Fruit fly (Drosophila melanogaster) whole organism, embryonic: ENCODE data around the gene Papss.
A peak's percentile ranks its signal among the peaks of the same experiment; 100 is the strongest.

ENCODE experiments used
- Ada2b ChIP-seq: fragments of 200-800 bp; sonication (Bioruptor generic); IDR thresholded peaks from 2 replicates; pipeline ENCODE4 v1.3.6; 2022; ENCODE audit warnings: missing biosample characterization, missing genetic modification characterization
- Antp ChIP-seq: fragments of 200-800 bp; sonication (Bioruptor generic); optimal IDR thresholded peaks from 3 replicates; lab custom pipeline; 2016; ENCODE audit warnings: missing biosample characterization, missing genetic modification characterization
- Awh ChIP-seq: fragments of 200-800 bp; sonication (Bioruptor generic); IDR thresholded peaks from 2 replicates; pipeline ENCODE4, ENCODE4 v1.3.6; 2022; ENCODE audit warnings: missing biosample characterization, missing genetic modification characterization
- CG11085 ChIP-seq: fragments of 200-800 bp; sonication (Bioruptor generic); IDR thresholded peaks from 2 replicates; pipeline ENCODE4 v1.3.6; 2022; ENCODE audit warnings: missing biosample characterization, missing genetic modification characterization
- CG11695 ChIP-seq: fragments of 200-800 bp; sonication (Bioruptor generic); IDR thresholded peaks from 3 replicates; pipeline ENCODE4 v1.3.6; 2022; ENCODE audit warnings: missing biosample characterization, missing genetic modification characterization
- CG12155 ChIP-seq: fragments of 200-800 bp; sonication (Bioruptor generic); optimal IDR thresholded peaks from 3 replicates; lab custom pipeline; 2016; ENCODE audit warnings: missing biosample characterization, missing genetic modification characterization
- CG15601 ChIP-seq: fragments of 200-800 bp; sonication (Bioruptor generic); optimal IDR thresholded peaks from 3 replicates; lab custom pipeline; 2019; ENCODE audit warnings: missing biosample characterization, mild to moderate bottlenecking, missing genetic modification characterization, moderate library complexity
- CG16813 ChIP-seq: fragments of 200-800 bp; sonication (Bioruptor generic); IDR thresholded peaks from 3 replicates; pipeline ENCODE4 v1.3.6; 2022; ENCODE audit warnings: missing biosample characterization, missing genetic modification characterization; ENCODE audit not compliant: partially characterized antibody
- CG16863 ChIP-seq: fragments of 200-800 bp; sonication (Bioruptor generic); optimal IDR thresholded peaks from 3 replicates; lab custom pipeline; 2016; ENCODE audit warnings: missing biosample characterization, missing genetic modification characterization
- CG17361 ChIP-seq: fragments of 200-800 bp; sonication (Bioruptor generic); IDR thresholded peaks from 3 replicates; pipeline ENCODE4 v1.3.6; 2022; ENCODE audit warnings: missing biosample characterization, missing genetic modification characterization
- CG32767 ChIP-seq: fragments of 200-800 bp; sonication (Bioruptor generic); IDR thresholded peaks from 2 replicates; pipeline ENCODE4 v1.3.6; 2022; ENCODE audit warnings: missing biosample characterization, missing genetic modification characterization
- CG33213 ChIP-seq: fragments of 200-800 bp; sonication (Bioruptor generic); optimal IDR thresholded peaks from 3 replicates; lab custom pipeline; 2016; ENCODE audit warnings: missing biosample characterization, missing genetic modification characterization
- CG4282 ChIP-seq: fragments of 200-800 bp; sonication (Bioruptor generic); optimal IDR thresholded peaks from 2 replicates; lab custom pipeline; 2016; ENCODE audit warnings: missing biosample characterization, missing genetic modification characterization
- CG4424 ChIP-seq: fragments of 200-800 bp; sonication (Bioruptor generic); optimal IDR thresholded peaks from 3 replicates; lab custom pipeline; 2016; ENCODE audit warnings: missing biosample characterization, missing genetic modification characterization
- CG4617 ChIP-seq: fragments of 200-800 bp; sonication (Bioruptor generic); optimal IDR thresholded peaks from 3 replicates; lab custom pipeline; 2016; ENCODE audit warnings: missing biosample characterization, missing genetic modification characterization, borderline replicate concordance
- CG4854 ChIP-seq: fragments of 200-800 bp; sonication (Bioruptor generic); optimal IDR thresholded peaks from 2 replicates; lab custom pipeline; 2016; ENCODE audit warnings: missing biosample characterization, missing genetic modification characterization, inconsistent platforms
- CG8478 ChIP-seq: fragments of >200 bp; optimal IDR thresholded peaks from 2 replicates; lab custom pipeline; 2018
- CG8924 ChIP-seq: fragments of 200-800 bp; optimal IDR thresholded peaks from 3 replicates; lab custom pipeline; 2019; ENCODE audit warnings: missing biosample characterization, mild to moderate bottlenecking, missing genetic modification characterization, moderate library complexity
- CG9817 ChIP-seq: fragments of 200-800 bp; sonication (Bioruptor generic); optimal IDR thresholded peaks from 2 replicates; lab custom pipeline; 2018; ENCODE audit warnings: missing biosample characterization, mild to moderate bottlenecking, missing genetic modification characterization, moderate library complexity
- Chrac-16 ChIP-seq: fragments of 200-800 bp; sonication (Bioruptor generic); optimal IDR thresholded peaks from 3 replicates; lab custom pipeline; 2016; ENCODE audit warnings: missing biosample characterization, missing genetic modification characterization
- CoRest ChIP-seq: fragments of 200-800 bp; sonication (Bioruptor generic); optimal IDR thresholded peaks from 3 replicates; lab custom pipeline; 2018; ENCODE audit warnings: missing biosample characterization, mild to moderate bottlenecking, missing genetic modification characterization, moderate library complexity
- D19A ChIP-seq: fragments of 200-800 bp; optimal IDR thresholded peaks from 3 replicates; lab custom pipeline; 2019; ENCODE audit warnings: missing biosample characterization, mild to moderate bottlenecking, missing genetic modification characterization, moderate library complexity
- Dip3 ChIP-seq: fragments of 200-800 bp; sonication (Bioruptor generic); optimal IDR thresholded peaks from 3 replicates; lab custom pipeline; 2016; ENCODE audit warnings: missing biosample characterization, missing genetic modification characterization
- ERR ChIP-seq: fragments of 200-800 bp; sonication (Bioruptor generic); optimal IDR thresholded peaks from 2 replicates; lab custom pipeline; 2016; ENCODE audit warnings: missing biosample characterization, missing genetic modification characterization
- H2.0 ChIP-seq: fragments of 200-800 bp; sonication (Bioruptor generic); IDR thresholded peaks from 2 replicates; pipeline ENCODE4 v1.3.6; 2022; ENCODE audit warnings: missing biosample characterization, missing genetic modification characterization
- Lpt ChIP-seq: fragments of >200 bp; optimal IDR thresholded peaks from 2 replicates; lab custom pipeline; 2018; ENCODE audit warnings: missing biosample characterization, missing genetic modification characterization
- Myb ChIP-seq: fragments of 200-800 bp; sonication (Bioruptor generic); optimal IDR thresholded peaks from 2 replicates; lab custom pipeline; 2016; ENCODE audit warnings: missing biosample characterization, missing genetic modification characterization
- Nf-YB ChIP-seq: fragments of 200-800 bp; sonication (Bioruptor generic); optimal IDR thresholded peaks from 3 replicates; lab custom pipeline; 2019; ENCODE audit warnings: missing biosample characterization, mild to moderate bottlenecking, missing genetic modification characterization, moderate library complexity
- Side ChIP-seq: fragments of 200-800 bp; sonication (Bioruptor generic); optimal IDR thresholded peaks from 2 replicates; lab custom pipeline; 2016; ENCODE audit warnings: missing biosample characterization, missing genetic modification characterization
- Sox102F ChIP-seq: fragments of 200-800 bp; sonication (Bioruptor generic); optimal IDR thresholded peaks from 2 replicates; lab custom pipeline; 2018; ENCODE audit warnings: missing biosample characterization, mild to moderate bottlenecking, missing genetic modification characterization, moderate library complexity
- Ssrp ChIP-seq: fragments of 200-800 bp; sonication (Bioruptor generic); optimal IDR thresholded peaks from 2 replicates; lab custom pipeline; 2018; ENCODE audit warnings: missing biosample characterization, mild to moderate bottlenecking, missing genetic modification characterization, moderate library complexity
- Taf1 ChIP-seq: fragments of 200-800 bp; sonication (Bioruptor generic); IDR thresholded peaks from 2 replicates; pipeline ENCODE4 v1.3.6; 2022; ENCODE audit warnings: missing biosample characterization, missing genetic modification characterization
- ase ChIP-seq: fragments of 200-800 bp; sonication (Bioruptor generic); IDR thresholded peaks from 3 replicates; pipeline ENCODE4 v1.3.6; 2022; ENCODE audit warnings: missing biosample characterization, missing genetic modification characterization
- bbx ChIP-seq: fragments of 200-800 bp; sonication (Bioruptor generic); IDR thresholded peaks from 2 replicates; pipeline ENCODE4 v1.3.6; 2022; ENCODE audit warnings: missing biosample characterization, missing genetic modification characterization; ENCODE audit not compliant: partially characterized antibody
- fd64A ChIP-seq: fragments of 200-800 bp; sonication (Bioruptor generic); optimal IDR thresholded peaks from 3 replicates; lab custom pipeline; 2018; ENCODE audit warnings: missing biosample characterization, mild to moderate bottlenecking, missing genetic modification characterization
- inv ChIP-seq: fragments of 200-800 bp; sonication (Bioruptor generic); IDR thresholded peaks from 2 replicates; pipeline ENCODE4 v1.3.6; 2022; ENCODE audit warnings: missing biosample characterization, missing genetic modification characterization; ENCODE audit not compliant: partially characterized antibody
- lilli ChIP-seq: fragments of 200-800 bp; sonication (Bioruptor generic); optimal IDR thresholded peaks from 3 replicates; lab custom pipeline; 2016; ENCODE audit warnings: missing biosample characterization, missing genetic modification characterization
- mld ChIP-seq: fragments of 200-800 bp; sonication (Bioruptor generic); IDR thresholded peaks from 3 replicates; pipeline ENCODE4 v1.3.6; 2022; ENCODE audit warnings: missing biosample characterization, missing genetic modification characterization; ENCODE audit not compliant: partially characterized antibody
- run ChIP-seq: fragments of 200-800 bp; sonication (Bioruptor generic); optimal IDR thresholded peaks from 3 replicates; lab custom pipeline; 2018; ENCODE audit warnings: missing biosample characterization, mild to moderate bottlenecking, missing genetic modification characterization
- schlank ChIP-seq: fragments of 200-800 bp; sonication (Bioruptor generic); optimal IDR thresholded peaks from 2 replicates; lab custom pipeline; 2018; ENCODE audit warnings: missing biosample characterization, mild to moderate bottlenecking, missing genetic modification characterization
- sima ChIP-seq: fragments of 200-800 bp; sonication (Bioruptor generic); optimal IDR thresholded peaks from 2 replicates; lab custom pipeline; 2016; ENCODE audit warnings: missing biosample characterization, missing genetic modification characterization
- sug ChIP-seq: fragments of 200-800 bp; optimal IDR thresholded peaks from 2 replicates; lab custom pipeline; 2019; ENCODE audit warnings: missing biosample characterization, mild to moderate bottlenecking, missing genetic modification characterization, moderate library complexity
- tgo ChIP-seq: fragments of 200-800 bp; sonication (Bioruptor generic); IDR thresholded peaks from 3 replicates; pipeline ENCODE4 v1.3.6; 2022; ENCODE audit warnings: missing biosample characterization, missing genetic modification characterization
- trh ChIP-seq: fragments of 200-800 bp; sonication (Bioruptor generic); optimal IDR thresholded peaks from 2 replicates; lab custom pipeline; 2016; ENCODE audit warnings: missing biosample characterization, missing genetic modification characterization
- ttk ChIP-seq: fragments of 200-800 bp; sonication (Bioruptor generic); IDR thresholded peaks from 2 replicates; pipeline ENCODE4 v2.1.2; 2022; ENCODE audit warnings: missing biosample characterization, missing genetic modification characterization
- vfl ChIP-seq: fragments of 200-800 bp; sonication (Bioruptor generic); optimal IDR thresholded peaks from 2 replicates; lab custom pipeline; 2016; ENCODE audit warnings: missing biosample characterization, missing genetic modification characterization
- wek ChIP-seq: fragments of 200-800 bp; sonication (Bioruptor generic); optimal IDR thresholded peaks from 3 replicates; lab custom pipeline; 2018; ENCODE audit warnings: missing biosample characterization, mild to moderate bottlenecking, missing genetic modification characterization, moderate library complexity
- yki ChIP-seq: fragments of >200 bp; optimal IDR thresholded peaks from 3 replicates; lab custom pipeline; 2018
- zen ChIP-seq: fragments of 200-800 bp; sonication (Bioruptor generic); optimal IDR thresholded peaks from 3 replicates; lab custom pipeline; 2018; ENCODE audit warnings: missing biosample characterization, mild to moderate bottlenecking, missing genetic modification characterization, moderate library complexity
- zfh2 ChIP-seq: fragments of 200-800 bp; sonication (Bioruptor generic); optimal IDR thresholded peaks from 2 replicates; lab custom pipeline; 2016; ENCODE audit warnings: missing biosample characterization, missing genetic modification characterization

Gene Papss

dm6 chr3L:19817807-19818531 lies 27.1 kb upstream of the Papss start, which contains the start of the genes Fibp and Deaf1 (continued):
- TF ChIP-seq Dip3 (GFP tag; lab: Kevin White, UChicago), result peak; percentile 83
- TF ChIP-seq Awh (GFP tag; lab: Robert Waterston, UW), result no peak
- TF ChIP-seq CG16863, result peak; percentile 64
- peak; percentile 64 for TF ChIP-seq CG4854 (GFP tag; lab: Kevin White, UChicago)
- peak; percentile 91 for TF ChIP-seq CG4617
- no peak for TF ChIP-seq fd64A (GFP tag; lab: Kevin White, UChicago)
- TF ChIP-seq H2.0, result peak; percentile 51; the same call in 1 of the 2 replicates
- no peak for TF ChIP-seq CG11695
- peak; percentile 73 for TF ChIP-seq ERR (GFP tag; lab: Kevin White, UChicago)
- no peak for TF ChIP-seq schlank (tag; lab: Kevin White, UChicago)
- TF ChIP-seq CG17361 (GFP tag; lab: Robert Waterston, UW), result peak; percentile 92
- TF ChIP-seq mld (GFP tag; lab: Robert Waterston, UW), result peak; percentile 97
- peak; percentile 62 for TF ChIP-seq CG11085 (GFP tag; lab: Robert Waterston, UW)
- TF ChIP-seq Antp (GFP tag; lab: Kevin White, UChicago), result peak; percentile 85
- TF ChIP-seq Lpt (GFP tag; lab: Kevin White, UChicago), result peak; percentile 25
- TF ChIP-seq bbx, result peak; percentile 98
- TF ChIP-seq CG4282 (GFP tag; lab: Kevin White, UChicago), result peak; percentile 39
- peak; percentile 80 for TF ChIP-seq CG33213 (GFP tag; lab: Kevin White, UChicago)
- TF ChIP-seq zen (tag; lab: Kevin White, UChicago), result peak; percentile 75
- TF ChIP-seq Chrac-16 (GFP tag; lab: Kevin White, UChicago), result peak; percentile 84
- TF ChIP-seq CG4424 (GFP tag; lab: Kevin White, UChicago), result peak; percentile 81
- peak; percentile 99 for TF ChIP-seq inv
- peak; percentile 100 for TF ChIP-seq CG16813 (GFP tag; lab: Robert Waterston, UW)
- peak; percentile 78 for TF ChIP-seq Ssrp
- TF ChIP-seq CG8924 (tag; lab: Kevin White, UChicago), result peak; percentile 84
- TF ChIP-seq yki (lab: Kevin White, UChicago), result no peak
- no peak for TF ChIP-seq Sox102F (GFP tag; lab: Kevin White, UChicago)
- TF ChIP-seq sug, result peak; percentile 85
- TF ChIP-seq Side (GFP tag; lab: Kevin White, UChicago), result peak; percentile 80
- peak; percentile 41 for TF ChIP-seq D19A (tag; lab: Kevin White, UChicago)
- TF ChIP-seq Nf-YB (GFP tag; lab: Kevin White, UChicago), result peak; percentile 35
- TF ChIP-seq Ada2b (GFP tag; lab: Robert Waterston, UW), result peak; percentile 47; the same call in 1 of the 2 replicates
- TF ChIP-seq Taf1 (GFP tag; lab: Robert Waterston, UW), result 0 out of 2 replicates have a peak, but pooled peaks have one; percentile 12
- TF ChIP-seq zfh2 (GFP tag; lab: Kevin White, UChicago), result peak; percentile 91
- peak; percentile 89 for TF ChIP-seq lilli (GFP tag; lab: Kevin White, UChicago)
- peak; percentile 86 for TF ChIP-seq CG12155 (GFP tag; lab: Kevin White, UChicago)
- peak; percentile 57 for TF ChIP-seq trh (GFP tag; lab: Kevin White, UChicago)
- peak; percentile 64; the same call in 2 of the 3 replicates for TF ChIP-seq tgo (GFP tag; lab: Robert Waterston, UW)
- TF ChIP-seq ttk, result peak; percentile 48; the same call in 1 of the 2 replicates
- TF ChIP-seq CoRest (tag; lab: Kevin White, UChicago), result peak; percentile 88
- TF ChIP-seq CG15601, result peak; percentile 65
- no peak for TF ChIP-seq run
- peak; percentile 79 for TF ChIP-seq vfl
- peak; percentile 50; the same call in 1 of the 3 replicates for TF ChIP-seq ase (GFP tag; lab: Robert Waterston, UW)
- TF ChIP-seq CG9817, result peak; percentile 80
- TF ChIP-seq CG8478 (lab: Kevin White, UChicago), result no peak
- TF ChIP-seq sima (GFP tag; lab: Kevin White, UChicago), result peak; percentile 26
- TF ChIP-seq CG32767 (GFP tag; lab: Robert Waterston, UW), result peak; percentile 34; the same call in 1 of the 2 replicates
- no peak for TF ChIP-seq wek (GFP tag; lab: Kevin White, UChicago)
- peak; percentile 62 for TF ChIP-seq Myb (GFP tag; lab: Kevin White, UChicago)
